Worm (Caenorhabditis elegans): ENCODE data around the gene D1079.1.

DNA sequence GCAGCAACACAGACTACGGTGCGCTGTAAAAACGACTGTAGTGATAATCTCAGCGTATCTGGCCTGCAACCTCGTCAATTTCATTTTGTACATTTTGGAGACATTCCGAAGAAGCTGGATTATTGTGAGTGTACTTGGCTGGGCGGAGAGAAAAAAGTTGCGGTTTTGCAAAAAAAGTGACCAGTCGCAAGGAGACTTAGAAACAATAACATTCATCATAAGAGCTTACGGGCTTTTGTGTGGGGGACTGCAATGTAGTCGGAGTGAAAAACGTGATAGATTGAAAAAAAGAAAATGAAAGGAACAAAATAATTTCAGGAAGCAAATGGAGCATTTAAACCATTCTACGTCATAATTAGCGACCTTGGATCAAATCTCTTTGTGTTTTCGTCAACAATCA, 5.5 kb downstream of the D1079.1 start:
- no peak for TF ChIP-seq fos-1 (tag; optimal IDR thresholded peaks at IDR 0.05)
- TF ChIP-seq unc-62 (GFP tag; optimal IDR thresholded peaks at IDR 0.05 in 1 of 2), result no peak
- TF ChIP-seq unc-62 (tag; optimal IDR thresholded peaks at IDR 0.05), result no peak
- no peak for TF ChIP-seq ztf-11 (tag; optimal IDR thresholded peaks at IDR 0.05)
